Fruit fly (Drosophila melanogaster) whole organism, pupa: ENCODE results near the gene CG17177.

Experiments used
- CG10348 ChIP-seq: fragments of 200-800 bp; sonication (Bioruptor generic); IDR thresholded peaks from 2 replicates; pipeline ENCODE4 v1.3.6; 2022; ENCODE audit warnings: missing biosample characterization, missing genetic modification characterization
- CG12605 ChIP-seq: fragments of 200-800 bp; sonication (Bioruptor generic); IDR thresholded peaks from 2 replicates; pipeline ENCODE4 v1.3.6; 2022; ENCODE audit warnings: missing biosample characterization, missing genetic modification characterization
- CG13204 ChIP-seq: fragments of 200-800 bp; sonication (Bioruptor generic); optimal IDR thresholded peaks from 2 replicates; lab custom pipeline; 2018; ENCODE audit warnings: missing biosample characterization, mild to moderate bottlenecking, missing genetic modification characterization, moderate library complexity
- CG14655 ChIP-seq: fragments of 200-800 bp; sonication (Bioruptor generic); optimal IDR thresholded peaks from 3 replicates; lab custom pipeline; 2017; ENCODE audit warnings: mild to moderate bottlenecking, missing biosample characterization, missing genetic modification reagents, missing genetic modification characterization
- CG15710 ChIP-seq: fragments of 200-800 bp; sonication (Bioruptor generic); optimal IDR thresholded peaks from 2 replicates; lab custom pipeline; 2018; ENCODE audit warnings: missing biosample characterization, mild to moderate bottlenecking, missing genetic modification characterization, moderate library complexity
- CG17806 ChIP-seq: fragments of 200-800 bp; sonication (Bioruptor generic); optimal IDR thresholded peaks from 2 replicates; lab custom pipeline; 2018; ENCODE audit warnings: missing biosample characterization, mild to moderate bottlenecking, missing genetic modification characterization, moderate library complexity
- CG32121 ChIP-seq: fragments of 200-800 bp; sonication (Bioruptor generic); IDR thresholded peaks from 2 replicates; pipeline ENCODE4 v1.3.6; 2022; ENCODE audit warnings: missing biosample characterization, missing genetic modification characterization
- CG34367 ChIP-seq: fragments of 200-800 bp; sonication (Bioruptor generic); optimal IDR thresholded peaks from 2 replicates; lab custom pipeline; 2018; ENCODE audit warnings: missing biosample characterization, mild to moderate bottlenecking, missing genetic modification characterization
- CG4496 ChIP-seq: fragments of 200-800 bp; sonication (Bioruptor generic); IDR thresholded peaks from 3 replicates; pipeline ENCODE4 v1.3.6; 2022; ENCODE audit warnings: missing biosample characterization, missing genetic modification characterization
- CG8159 ChIP-seq: fragments of 200-800 bp; sonication (Bioruptor generic); optimal IDR thresholded peaks from 3 replicates; lab custom pipeline; 2018; ENCODE audit warnings: missing biosample characterization, mild to moderate bottlenecking, missing genetic modification characterization, moderate library complexity
- CG8301 ChIP-seq: fragments of 200-800 bp; sonication (Bioruptor generic); optimal IDR thresholded peaks from 2 replicates; lab custom pipeline; 2018; ENCODE audit warnings: missing biosample characterization, mild to moderate bottlenecking, missing genetic modification characterization
- CG9948 ChIP-seq: fragments of 200-800 bp; sonication (Bioruptor generic); optimal IDR thresholded peaks from 2 replicates; lab custom pipeline; 2018; ENCODE audit warnings: missing biosample characterization, mild to moderate bottlenecking, missing genetic modification characterization, moderate library complexity
- D1 ChIP-seq: fragments of 200-800 bp; sonication (Bioruptor generic); optimal IDR thresholded peaks from 2 replicates; lab custom pipeline; 2018; ENCODE audit warnings: missing biosample characterization, mild to moderate bottlenecking, missing genetic modification characterization, moderate library complexity
- EcR ChIP-seq: fragments of 200-800 bp; sonication (Bioruptor generic); optimal IDR thresholded peaks from 3 replicates; lab custom pipeline; 2019; ENCODE audit warnings: missing biosample characterization, missing genetic modification characterization, mild to moderate bottlenecking, moderate library complexity, missing genetic modification reagents
- Ets98B ChIP-seq: fragments of 200-800 bp; sonication (Bioruptor generic); IDR thresholded peaks from 2 replicates; pipeline ENCODE4 v1.3.6; 2022; ENCODE audit warnings: missing biosample characterization, missing genetic modification characterization
- Pif1A ChIP-seq: fragments of 200-800 bp; sonication (Bioruptor generic); optimal IDR thresholded peaks from 3 replicates; lab custom pipeline; 2016; ENCODE audit warnings: missing biosample characterization, missing genetic modification characterization
- Pif1B ChIP-seq: fragments of 200-800 bp; sonication (Bioruptor generic); optimal IDR thresholded peaks from 3 replicates; lab custom pipeline; 2016; ENCODE audit warnings: missing biosample characterization, missing genetic modification characterization
- Snoo ChIP-seq: fragments of 200-800 bp; sonication (Bioruptor generic); optimal IDR thresholded peaks from 3 replicates; lab custom pipeline; 2017; ENCODE audit warnings: missing biosample characterization, mild to moderate bottlenecking, missing genetic modification characterization, inconsistent platforms
- fd96Ca ChIP-seq: fragments of 200-800 bp; sonication (Bioruptor generic); IDR thresholded peaks from 3 replicates; pipeline ENCODE4 v1.3.6; 2022; ENCODE audit warnings: missing biosample characterization, missing genetic modification characterization
- gl ChIP-seq: fragments of 200-800 bp; sonication (Bioruptor generic); optimal IDR thresholded peaks from 2 replicates; lab custom pipeline; 2018; ENCODE audit warnings: missing biosample characterization, mild to moderate bottlenecking, missing genetic modification characterization
- rn ChIP-seq: fragments of 200-800 bp; sonication (Bioruptor generic); IDR thresholded peaks from 2 replicates; pipeline ENCODE4 v1.3.6; 2022; ENCODE audit warnings: missing biosample characterization, missing genetic modification characterization

CG17177 gene

dm6 chr3L:14671546-14671945, 29.9 kb downstream of the CG17177 start:
- TF ChIP-seq Snoo (tag; lab: Kevin White, UChicago) (no peak), D1 (peak; percentile 29), EcR (GFP tag; lab: Kevin White, UChicago) (peak; percentile 92)

- TF ChIP-seq EcR (GFP tag; lab: Kevin White, UChicago) (peak; percentile 43), Snoo (tag; lab: Kevin White, UChicago) (no peak)
Measured at dm6 chr3L:14668638-14669037, 32.8 kb downstream of the CG17177 start.

- TF ChIP-seq CG14655 (GFP tag; lab: Kevin White, UChicago), result peak; percentile 88
- TF ChIP-seq CG8301 (tag; lab: Kevin White, UChicago), result peak; percentile 85
- peak; percentile 79 for TF ChIP-seq CG12605
- TF ChIP-seq rn, result peak; percentile 72
- peak; percentile 73 for TF ChIP-seq Snoo (tag; lab: Kevin White, UChicago)
- TF ChIP-seq fd96Ca (GFP tag; lab: Robert Waterston, UW), result peak; percentile 90
- peak; percentile 79 for TF ChIP-seq CG9948 (tag; lab: Kevin White, UChicago)
- peak; percentile 89 for TF ChIP-seq Pif1B (GFP tag; lab: Kevin White, UChicago)
- peak; percentile 64 for TF ChIP-seq gl (tag; lab: Kevin White, UChicago)
- TF ChIP-seq CG32121 (GFP tag; lab: Robert Waterston, UW), result peak; percentile 66; the same call in 1 of the 2 replicates
- peak; percentile 89 for TF ChIP-seq CG15710 (tag; lab: Kevin White, UChicago)
- TF ChIP-seq CG10348 (GFP tag; lab: Robert Waterston, UW), result no peak
- TF ChIP-seq Ets98B, result peak; percentile 84
- TF ChIP-seq CG4496, result peak; percentile 92
- TF ChIP-seq Pif1A (GFP tag; lab: Kevin White, UChicago), result peak; percentile 94
- peak; percentile 55 for TF ChIP-seq D1
- peak; percentile 91 for TF ChIP-seq CG17806 (tag; lab: Kevin White, UChicago)
- peak; percentile 81 for TF ChIP-seq CG13204 (GFP tag; lab: Kevin White, UChicago)
- TF ChIP-seq CG8159, result peak; percentile 88
- TF ChIP-seq CG34367 (tag; lab: Kevin White, UChicago), result peak; percentile 87
- TF ChIP-seq EcR (GFP tag; lab: Kevin White, UChicago), result peak; percentile 30
Measured at dm6 chr3L:14665802-14666351, 35.6 kb downstream of the CG17177 start.

dm6 chr3L:14664390-14664789, 37.1 kb downstream of the CG17177 start:
- TF ChIP-seq CG8159 (no peak), CG14655 (GFP tag; lab: Kevin White, UChicago) (no peak), CG10348 (GFP tag; lab: Robert Waterston, UW) (no peak), Pif1A (GFP tag; lab: Kevin White, UChicago) (no peak), gl (tag; lab: Kevin White, UChicago) (no peak), CG32121 (GFP tag; lab: Robert Waterston, UW) (no peak), CG13204 (GFP tag; lab: Kevin White, UChicago) (no peak), Ets98B (no peak), CG15710 (tag; lab: Kevin White, UChicago) (no peak), CG17806 (tag; lab: Kevin White, UChicago) (no peak), D1 (no peak), fd96Ca (GFP tag; lab: Robert Waterston, UW) (no peak), EcR (GFP tag; lab: Kevin White, UChicago) (no peak), Pif1B (GFP tag; lab: Kevin White, UChicago) (no peak), CG34367 (tag; lab: Kevin White, UChicago) (no peak), CG4496 (no peak), Snoo (tag; lab: Kevin White, UChicago) (no peak), CG8301 (tag; lab: Kevin White, UChicago) (no peak), CG9948 (tag; lab: Kevin White, UChicago) (no peak), rn (no peak)

- TF ChIP-seq EcR (GFP tag; lab: Kevin White, UChicago), result no peak
- TF ChIP-seq CG13204 (GFP tag; lab: Kevin White, UChicago), result no peak
- TF ChIP-seq Pif1B (GFP tag; lab: Kevin White, UChicago), result no peak
- TF ChIP-seq CG17806 (tag; lab: Kevin White, UChicago), result no peak
- no peak for TF ChIP-seq CG15710 (tag; lab: Kevin White, UChicago)
- TF ChIP-seq gl (tag; lab: Kevin White, UChicago), result no peak
- no peak for TF ChIP-seq CG8301 (tag; lab: Kevin White, UChicago)
- TF ChIP-seq CG14655 (GFP tag; lab: Kevin White, UChicago), result no peak
- TF ChIP-seq CG34367 (tag; lab: Kevin White, UChicago), result no peak
- no peak for TF ChIP-seq Snoo (tag; lab: Kevin White, UChicago)
- TF ChIP-seq CG12605, result no peak
- TF ChIP-seq Pif1A (GFP tag; lab: Kevin White, UChicago), result no peak
- TF ChIP-seq Ets98B, result no peak
- TF ChIP-seq rn, result no peak
- TF ChIP-seq CG10348 (GFP tag; lab: Robert Waterston, UW), result no peak
- TF ChIP-seq fd96Ca (GFP tag; lab: Robert Waterston, UW), result no peak
- TF ChIP-seq D1, result no peak
- TF ChIP-seq CG4496, result no peak
- TF ChIP-seq CG9948 (tag; lab: Kevin White, UChicago), result no peak
Measured at dm6 chr3L:14663750-14664149, 37.7 kb downstream of the CG17177 start.
